Fruit fly (Drosophila melanogaster) whole organism, embryonic: ENCODE data around the gene Ppcs.

ENCODE experiments used
- ATbp ChIP-seq: fragments of 200-800 bp; sonication (Bioruptor generic); optimal IDR thresholded peaks from 2 replicates; lab custom pipeline; 2017; ENCODE audit warnings: missing biosample characterization, mild to moderate bottlenecking, missing genetic modification characterization, missing genetic modification reagents
- B-H1 ChIP-seq: fragments of 200-800 bp; sonication (Bioruptor generic); IDR thresholded peaks from 3 replicates; pipeline ENCODE4 v1.3.6; 2022; ENCODE audit warnings: missing biosample characterization, missing genetic modification characterization
- Bgb ChIP-seq: fragments of 200-800 bp; sonication (Bioruptor generic); IDR thresholded peaks from 2 replicates; pipeline ENCODE4 v1.3.6; 2022; ENCODE audit warnings: missing biosample characterization, missing genetic modification characterization; ENCODE audit not compliant: partially characterized antibody
- Blimp-1 ChIP-seq: fragments of 200-800 bp; sonication (Bioruptor generic); optimal IDR thresholded peaks from 3 replicates; lab custom pipeline; 2018; ENCODE audit warnings: missing biosample characterization, missing genetic modification characterization, mild to moderate bottlenecking, moderate library complexity, missing genetic modification reagents
- CG11456 ChIP-seq: fragments of 200-800 bp; sonication (Bioruptor generic); IDR thresholded peaks from 3 replicates; pipeline ENCODE4 v1.3.6; 2022; ENCODE audit warnings: missing biosample characterization, missing genetic modification characterization
- CG12769 ChIP-seq: fragments of 200-800 bp; sonication (Bioruptor generic); optimal IDR thresholded peaks from 2 replicates; lab custom pipeline; 2019; ENCODE audit warnings: missing biosample characterization, mild to moderate bottlenecking, missing genetic modification characterization, moderate library complexity
- CG14441 ChIP-seq: fragments of 200-800 bp; sonication (Bioruptor generic); IDR thresholded peaks from 2 replicates; pipeline ENCODE4 v1.3.6; 2022; ENCODE audit warnings: missing biosample characterization, missing genetic modification characterization
- CG14965 ChIP-seq: fragments of 200-800 bp; sonication (Bioruptor generic); optimal IDR thresholded peaks from 2 replicates; lab custom pipeline; 2016; ENCODE audit warnings: missing biosample characterization, missing genetic modification characterization, borderline replicate concordance
- CG15073 ChIP-seq: fragments of 200-800 bp; sonication (Bioruptor generic); optimal IDR thresholded peaks from 2 replicates; lab custom pipeline; 2016; ENCODE audit warnings: missing biosample characterization, missing genetic modification characterization
- CG16863 ChIP-seq: fragments of 200-800 bp; sonication (Bioruptor generic); optimal IDR thresholded peaks from 3 replicates; lab custom pipeline; 2016; ENCODE audit warnings: missing biosample characterization, missing genetic modification characterization
- CG17359 ChIP-seq: fragments of 200-800 bp; sonication (Bioruptor generic); optimal IDR thresholded peaks from 3 replicates; lab custom pipeline; 2018; ENCODE audit warnings: missing biosample characterization, mild to moderate bottlenecking, missing genetic modification characterization, moderate library complexity
- CG18476 ChIP-seq: fragments of 200-800 bp; sonication (Bioruptor generic); optimal IDR thresholded peaks from 2 replicates; lab custom pipeline; 2016; ENCODE audit warnings: missing biosample characterization, mild to moderate bottlenecking, missing genetic modification characterization
- CG34376 ChIP-seq: fragments of 200-800 bp; sonication (Bioruptor generic); optimal IDR thresholded peaks from 2 replicates; lab custom pipeline; 2018; ENCODE audit warnings: missing biosample characterization, mild to moderate bottlenecking, missing genetic modification characterization
- CG42726 ChIP-seq: fragments of 200-800 bp; sonication (Bioruptor generic); IDR thresholded peaks from 2 replicates; pipeline ENCODE4 v1.3.6; 2022; ENCODE audit warnings: missing biosample characterization, missing genetic modification characterization; ENCODE audit not compliant: partially characterized antibody
- CG4730 ChIP-seq: fragments of 200-800 bp; sonication (Bioruptor generic); IDR thresholded peaks from 2 replicates; pipeline ENCODE4 v1.3.6; 2022; ENCODE audit warnings: missing biosample characterization, missing genetic modification characterization
- CG5245 ChIP-seq: fragments of 200-800 bp; sonication (Bioruptor generic); optimal IDR thresholded peaks from 3 replicates; lab custom pipeline; 2016; ENCODE audit warnings: missing biosample characterization, missing genetic modification characterization
- CG6254 ChIP-seq: fragments of 200-800 bp; sonication (Bioruptor generic); optimal IDR thresholded peaks from 3 replicates; lab custom pipeline; 2017; ENCODE audit warnings: mild to moderate bottlenecking, missing biosample characterization, missing genetic modification reagents, missing genetic modification characterization
- CG6272 ChIP-seq: fragments of 200-800 bp; sonication (Bioruptor generic); IDR thresholded peaks from 2 replicates; pipeline ENCODE4 v1.3.6; 2022; ENCODE audit warnings: missing biosample characterization, missing genetic modification characterization
- CG6689 ChIP-seq: fragments of 200-800 bp; sonication (Bioruptor generic); IDR thresholded peaks from 2 replicates; pipeline ENCODE4 v1.3.6; 2022; ENCODE audit warnings: missing biosample characterization, missing genetic modification characterization
- CG9727 ChIP-seq: fragments of 200-800 bp; sonication (Bioruptor generic); optimal IDR thresholded peaks from 3 replicates; lab custom pipeline; 2017; ENCODE audit warnings: missing biosample characterization, mild to moderate bottlenecking, missing genetic modification characterization
- D19B ChIP-seq: fragments of 200-800 bp; sonication (Bioruptor generic); optimal IDR thresholded peaks from 2 replicates; lab custom pipeline; 2017; ENCODE audit warnings: missing biosample characterization, mild to moderate bottlenecking, missing genetic modification characterization
- Dbx ChIP-seq: fragments of 200-800 bp; sonication (Bioruptor generic); IDR thresholded peaks from 3 replicates; pipeline ENCODE4 v1.3.6; 2022; ENCODE audit warnings: missing biosample characterization, missing genetic modification characterization
- Drgx ChIP-seq: fragments of 200-800 bp; sonication (Bioruptor generic); IDR thresholded peaks from 2 replicates; pipeline ENCODE4 v1.3.6; 2022; ENCODE audit warnings: missing biosample characterization, missing genetic modification characterization
- E2f1 ChIP-seq: fragments of 200-800 bp; sonication (Bioruptor generic); IDR thresholded peaks from 2 replicates; pipeline ENCODE4 v1.3.6; 2022; ENCODE audit warnings: missing biosample characterization, missing genetic modification characterization
- Eip74EF ChIP-seq, 2 experiments: fragments of 200-800 bp in 1 of 2; fragments of >200 bp in 1 of 2; sonication (Bioruptor generic) in 1 of 2; optimal IDR thresholded peaks; 2 replicates each; lab custom pipeline; 2017 to 2019; ENCODE audit warnings: missing biosample characterization in 2 of 2, missing genetic modification characterization in 2 of 2, mild to moderate bottlenecking in 1 of 2, moderate library complexity in 1 of 2
- Fer1 ChIP-seq: fragments of 200-800 bp; sonication (Bioruptor generic); optimal IDR thresholded peaks from 2 replicates; lab custom pipeline; 2017; ENCODE audit warnings: missing biosample characterization, mild to moderate bottlenecking, missing genetic modification characterization
- Gsc ChIP-seq: fragments of 200-800 bp; sonication (Bioruptor generic); IDR thresholded peaks from 2 replicates; pipeline ENCODE4 v1.3.6; 2022; ENCODE audit warnings: missing biosample characterization, missing genetic modification characterization
- Gug ChIP-seq: fragments of 200-800 bp; sonication (Bioruptor generic); IDR thresholded peaks from 4 replicates; pipeline ENCODE4 v1.3.6; 2022; ENCODE audit warnings: missing biosample characterization, missing genetic modification characterization
- H15 ChIP-seq: fragments of 200-800 bp; sonication (Bioruptor generic); IDR thresholded peaks from 3 replicates; pipeline ENCODE4 v1.3.6; 2022; ENCODE audit warnings: missing biosample characterization, missing genetic modification characterization
- H2.0 ChIP-seq: fragments of 200-800 bp; sonication (Bioruptor generic); IDR thresholded peaks from 2 replicates; pipeline ENCODE4 v1.3.6; 2022; ENCODE audit warnings: missing biosample characterization, missing genetic modification characterization
- Rfx ChIP-seq: fragments of 200-800 bp; sonication (Bioruptor generic); IDR thresholded peaks from 2 replicates; pipeline ENCODE4 v1.3.6; 2022; ENCODE audit warnings: missing biosample characterization, missing genetic modification characterization
- Sox102F ChIP-seq: fragments of 200-800 bp; sonication (Bioruptor generic); optimal IDR thresholded peaks from 2 replicates; lab custom pipeline; 2018; ENCODE audit warnings: missing biosample characterization, mild to moderate bottlenecking, missing genetic modification characterization, moderate library complexity
- Stat92E ChIP-seq, 3 experiments: fragments of >200 bp in 2 of 3; fragments of 200-800 bp in 1 of 3; sonication (Bioruptor generic) in 1 of 3; optimal IDR thresholded peaks; 2 replicates each; lab custom pipeline; 2017 to 2019; ENCODE audit warnings: missing biosample characterization in 3 of 3, missing genetic modification characterization in 3 of 3, mild to moderate bottlenecking in 1 of 3, moderate library complexity in 1 of 3
- az2 ChIP-seq: fragments of 200-800 bp; sonication (Bioruptor generic); optimal IDR thresholded peaks from 3 replicates; lab custom pipeline; 2016; ENCODE audit warnings: missing biosample characterization, missing genetic modification characterization
- bab2 ChIP-seq: fragments of 200-800 bp; sonication (Bioruptor generic); optimal IDR thresholded peaks from 2 replicates; lab custom pipeline; 2016; ENCODE audit warnings: missing biosample characterization, missing genetic modification characterization
- ci ChIP-seq: fragments of 200-800 bp; sonication (Bioruptor generic); IDR thresholded peaks from 3 replicates; pipeline ENCODE4 v1.3.6; 2022; ENCODE audit warnings: missing biosample characterization, missing genetic modification characterization
- corto ChIP-seq: fragments of 200-800 bp; sonication (Bioruptor generic); optimal IDR thresholded peaks from 2 replicates; lab custom pipeline; 2016; ENCODE audit warnings: missing biosample characterization, mild to moderate bottlenecking, missing genetic modification characterization, moderate library complexity
- crp ChIP-seq, 2 experiments: fragments of 200-800 bp; sonication (Bioruptor generic); optimal IDR thresholded peaks; 2 replicates in 1 of 2; 3 replicates in 1 of 2; lab custom pipeline; 2017; ENCODE audit warnings: missing biosample characterization in 2 of 2, missing genetic modification characterization in 2 of 2, mild to moderate bottlenecking in 1 of 2, moderate library complexity in 1 of 2
- dmrt99B ChIP-seq: fragments of 200-800 bp; sonication (Bioruptor generic); optimal IDR thresholded peaks from 2 replicates; lab custom pipeline; 2018; ENCODE audit warnings: missing biosample characterization, mild to moderate bottlenecking, missing genetic modification characterization, moderate library complexity
- esg ChIP-seq: fragments of 200-800 bp; sonication (Bioruptor generic); conservative IDR thresholded peaks from 2 replicates; pipeline ENCODE4 v1.3.6; 2022; ENCODE audit warnings: missing biosample characterization, missing genetic modification characterization
- fd96Cb ChIP-seq: fragments of 200-800 bp; sonication (Bioruptor generic); optimal IDR thresholded peaks from 2 replicates; lab custom pipeline; 2018; ENCODE audit warnings: missing biosample characterization, mild to moderate bottlenecking, missing genetic modification characterization, moderate library complexity
- nerfin-2 ChIP-seq: fragments of 200-800 bp; sonication (Bioruptor generic); IDR thresholded peaks from 2 replicates; pipeline ENCODE4 v1.3.6; 2022; ENCODE audit warnings: missing biosample characterization, missing genetic modification characterization; ENCODE audit not compliant: partially characterized antibody
- org-1 ChIP-seq: fragments of 200-800 bp; sonication (Bioruptor generic); optimal IDR thresholded peaks from 2 replicates; lab custom pipeline; 2017; ENCODE audit warnings: missing biosample characterization, missing genetic modification characterization
- prd ChIP-seq, 3 experiments: fragments of >200 bp in 2 of 3; fragments of 200-800 bp in 1 of 3; sonication (Bioruptor generic) in 1 of 3; optimal IDR thresholded peaks in 2 of 3; IDR thresholded peaks in 1 of 3; 2 replicates in 2 of 3; 3 replicates in 1 of 3; pipeline versions ENCODE4 v1.3.6 to Lab custom; 2017 to 2022; ENCODE audit warnings: missing biosample characterization in 1 of 3, missing genetic modification characterization in 1 of 3
- seq ChIP-seq: fragments of 200-800 bp; sonication (Bioruptor generic); IDR thresholded peaks from 2 replicates; pipeline ENCODE4 v1.3.6; 2022; ENCODE audit warnings: missing biosample characterization, missing genetic modification characterization
- tio ChIP-seq: fragments of 200-800 bp; sonication (Bioruptor generic); optimal IDR thresholded peaks from 2 replicates; lab custom pipeline; 2017; ENCODE audit warnings: missing biosample characterization, missing genetic modification characterization, inconsistent platforms
- ttk ChIP-seq: fragments of 200-800 bp; sonication (Bioruptor generic); IDR thresholded peaks from 2 replicates; pipeline ENCODE4 v2.1.2; 2022; ENCODE audit warnings: missing biosample characterization, missing genetic modification characterization
- zfh1 ChIP-seq: fragments of 200-800 bp; sonication (Bioruptor generic); IDR thresholded peaks from 3 replicates; pipeline ENCODE4 v1.3.6; 2022; ENCODE audit warnings: missing biosample characterization, missing genetic modification characterization

Gene Ppcs

dm6 chr3R:19118505-19119138 is 29.1 kb downstream of the Ppcs start (continued):
- TF ChIP-seq Eip74EF (GFP tag; optimal IDR thresholded peaks at IDR 0.05; lab: Kevin White, UChicago) = no peak
- TF ChIP-seq crp (GFP tag; optimal IDR thresholded peaks at IDR 0.05; lab: Kevin White, UChicago) = no peak
- peak; percentile 6 for TF ChIP-seq CG5245
- 0 out of 2 replicates have a peak, but pooled peaks have one; percentile 25 for TF ChIP-seq CG14441 (GFP tag; lab: Robert Waterston, UW)
- TF ChIP-seq CG6254 = no peak
- TF ChIP-seq zfh1 (GFP tag; lab: Robert Waterston, UW) = peak; percentile 66
- no peak for TF ChIP-seq CG12769
- TF ChIP-seq Rfx = 0 out of 2 replicates have a peak, but pooled peaks have one; percentile 22
- peak; percentile 72; the same call in 2 of the 3 replicates for TF ChIP-seq CG11456
- TF ChIP-seq Bgb (GFP tag; lab: Robert Waterston, UW) = no peak
- peak; percentile 53; the same call in 1 of the 3 replicates for TF ChIP-seq H15 (GFP tag; lab: Robert Waterston, UW)
- TF ChIP-seq Sox102F = peak; percentile 52
- TF ChIP-seq nerfin-2 (GFP tag; lab: Robert Waterston, UW) = no peak
- peak; percentile 17 for TF ChIP-seq org-1 (GFP tag; lab: Kevin White, UChicago)
- TF ChIP-seq CG16863 (GFP tag; lab: Kevin White, UChicago) = peak; percentile 14
- TF ChIP-seq bab2 (GFP tag; lab: Kevin White, UChicago) = no peak
- TF ChIP-seq CG14965 (GFP tag; lab: Kevin White, UChicago) = no peak
- TF ChIP-seq esg = peak; percentile 28; the same call in 1 of the 2 replicates
- TF ChIP-seq ATbp (GFP tag; lab: Kevin White, UChicago) = peak; percentile 11
- no peak for TF ChIP-seq CG34376 (GFP tag; lab: Kevin White, UChicago)
- 0 out of 2 replicates have a peak, but pooled peaks have one; percentile 10 for TF ChIP-seq E2f1 (GFP tag; lab: Robert Waterston, UW)
- TF ChIP-seq tio = peak; percentile 10
- TF ChIP-seq H2.0 = peak; percentile 57; the same call in 1 of the 2 replicates
- peak; percentile 21 for TF ChIP-seq CG17359 (tag; lab: Kevin White, UChicago)
- no peak for TF ChIP-seq CG42726 (GFP tag; lab: Robert Waterston, UW)
- TF ChIP-seq CG4730 (GFP tag; lab: Robert Waterston, UW) = peak; percentile 59
- no peak for TF ChIP-seq Dbx (GFP tag; lab: Robert Waterston, UW)
- no peak for TF ChIP-seq CG15073 (GFP tag; lab: Kevin White, UChicago)
- TF ChIP-seq ttk (GFP tag; lab: Robert Waterston, UW) = peak; percentile 66
- TF ChIP-seq CG6272 (GFP tag; lab: Robert Waterston, UW) = peak; percentile 5; the same call in 1 of the 2 replicates
- TF ChIP-seq corto (GFP tag; lab: Kevin White, UChicago) = peak; percentile 24
- TF ChIP-seq CG18476 (GFP tag; lab: Kevin White, UChicago) = no peak
- TF ChIP-seq dmrt99B (tag; lab: Kevin White, UChicago) = peak; percentile 43
- no peak for TF ChIP-seq seq (GFP tag; lab: Robert Waterston, UW)
- TF ChIP-seq CG9727 (GFP tag; lab: Kevin White, UChicago) = peak; percentile 9
- TF ChIP-seq az2 (GFP tag; lab: Kevin White, UChicago) = peak; percentile 22
- peak; percentile 82 for TF ChIP-seq ci
- TF ChIP-seq fd96Cb (tag; lab: Kevin White, UChicago) = peak; percentile 22
- 0 out of 2 replicates have a peak, but pooled peaks have one; percentile 25 for TF ChIP-seq Gsc (GFP tag; lab: Robert Waterston, UW)
- TF ChIP-seq Blimp-1 (GFP tag; lab: Kevin White, UChicago) = peak; percentile 47
- TF ChIP-seq Gug = peak; percentile 52; the same call in 2 of the 4 replicates
- TF ChIP-seq prd (optimal IDR thresholded peaks at IDR 0.05; lab: Kevin White, UChicago) = no peak
- TF ChIP-seq prd (GFP tag; IDR thresholded peaks at IDR 0.05; lab: Robert Waterston, UW) = peak; percentile 65
- TF ChIP-seq D19B (GFP tag; lab: Kevin White, UChicago) = peak; percentile 26
- no peak for TF ChIP-seq Fer1 (GFP tag; lab: Kevin White, UChicago)
- peak; percentile 62 for TF ChIP-seq CG6689 (GFP tag; lab: Robert Waterston, UW)
- TF ChIP-seq Drgx (GFP tag; lab: Robert Waterston, UW) = peak; percentile 89
- TF ChIP-seq Stat92E (GFP tag; optimal IDR thresholded peaks at IDR 0.05; lab: Kevin White, UChicago) = no peak
- TF ChIP-seq B-H1 (GFP tag; lab: Robert Waterston, UW) = 0 out of 3 replicates have a peak, but pooled peaks have one; percentile 18
